Worm (Caenorhabditis elegans) whole organism, mixed stage, embryonic: ENCODE data around the gene eef-1B.1.

Experiments
- ces-1 ChIP-seq: fragments of 150-350 bp; optimal IDR thresholded peaks from 2 replicates; lab custom pipeline; 2014; ENCODE audit warnings: missing biosample characterization, missing genetic modification reagents, missing genetic modification characterization
- elt-3 ChIP-seq: fragments of 150-350 bp; optimal IDR thresholded peaks from 2 replicates; lab custom pipeline; 2014; ENCODE audit warnings: missing biosample characterization, missing genetic modification characterization
- hlh-1 ChIP-seq: fragments of 150-350 bp; optimal IDR thresholded peaks from 2 replicates; lab custom pipeline; 2014; ENCODE audit warnings: missing biosample characterization, missing genetic modification reagents, missing genetic modification characterization
- lin-13 ChIP-seq: fragments of 150-350 bp; optimal IDR thresholded peaks from 2 replicates; lab custom pipeline; 2014; ENCODE audit warnings: missing biosample characterization, missing genetic modification characterization
- nhr-2 ChIP-seq: fragments of 150-350 bp; optimal IDR thresholded peaks from 2 replicates; lab custom pipeline; 2014; ENCODE audit warnings: missing biosample characterization, missing genetic modification characterization
- nhr-237 ChIP-seq: fragments of 150-350 bp; optimal IDR thresholded peaks from 2 replicates; lab custom pipeline; 2014; ENCODE audit warnings: missing biosample characterization, missing genetic modification characterization
- nhr-28 ChIP-seq: fragments of 150-350 bp; optimal IDR thresholded peaks from 2 replicates; lab custom pipeline; 2014; ENCODE audit warnings: missing biosample characterization, missing genetic modification characterization
- pha-4 ChIP-seq: fragments of 150-350 bp; optimal IDR thresholded peaks from 2 replicates; lab custom pipeline; 2018; ENCODE audit warnings: missing biosample characterization, missing genetic modification reagents, missing genetic modification characterization
- unc-39 ChIP-seq: fragments of 150-350 bp; optimal IDR thresholded peaks from 2 replicates; lab custom pipeline; 2014; ENCODE audit warnings: missing biosample characterization, missing genetic modification characterization
- ztf-11 ChIP-seq: fragments of 150-350 bp; optimal IDR thresholded peaks from 2 replicates; lab custom pipeline; 2014; ENCODE audit warnings: missing biosample characterization, missing genetic modification characterization

DNA sequence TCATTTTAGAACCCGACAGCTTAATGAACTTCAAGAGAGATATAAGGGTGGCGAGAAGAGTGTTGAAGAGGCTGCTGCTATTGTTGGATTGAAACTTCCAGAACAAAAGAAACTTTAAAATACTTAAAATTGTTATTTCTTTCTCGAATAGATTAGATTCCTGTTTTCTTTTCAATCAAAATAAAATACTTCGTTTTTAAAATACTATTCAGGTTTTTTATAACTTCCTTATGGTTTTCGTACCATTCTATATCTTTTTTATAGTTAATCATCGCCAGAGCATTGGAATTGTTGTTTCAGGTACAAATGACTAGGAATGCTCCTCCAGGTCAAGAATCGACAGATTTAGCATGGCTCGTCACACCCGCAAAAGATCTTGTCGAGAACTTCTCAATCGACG is 31.8 kb downstream of the eef-1B.1 start, which contains the start of gene kle-2:
- TF ChIP-seq lin-13 (tag; lab: Kevin White, UChicago) (no peak), unc-39 (tag; lab: Kevin White, UChicago) (no peak), nhr-237 (tag; lab: Kevin White, UChicago) (no peak), hlh-1 (tag; lab: Kevin White, UChicago) (no peak), elt-3 (no peak), nhr-2 (tag; lab: Kevin White, UChicago) (no peak), ces-1 (GFP tag; lab: Kevin White, UChicago) (no peak), ztf-11 (tag; lab: Kevin White, UChicago) (no peak), pha-4 (tag; lab: Kevin White, UChicago) (no peak), nhr-28 (tag; lab: Kevin White, UChicago) (no peak)
